Worm (Caenorhabditis elegans) whole organism, L4 larva: ENCODE measurements around the gene srxa-8.

Experiments
- F26F4.8 ChIP-seq: fragments of 200-800 bp; sonication (Bioruptor generic); conservative IDR thresholded peaks from 2 replicates; pipeline ENCODE4 v1.3.6; 2022; ENCODE audit warnings: missing genetic modification characterization, missing compliant biosample characterization
- F44E2.7 ChIP-seq: fragments of 200-800 bp; sonication (Bioruptor generic); IDR thresholded peaks from 2 replicates; pipeline ENCODE4 v2.1.2; 2022; ENCODE audit warnings: missing genetic modification characterization, missing compliant biosample characterization
- R02D3.7 ChIP-seq: fragments of 150-350 bp; sonication (generic microtip); optimal IDR thresholded peaks from 3 replicates; lab custom pipeline; 2014; ENCODE audit warnings: missing biosample characterization, missing genetic modification characterization
- Y105C5A.15 ChIP-seq: fragments of 200-800 bp; sonication (Bioruptor generic); IDR thresholded peaks from 2 replicates; pipeline ENCODE4 v1.3.6; 2022; ENCODE audit warnings: missing genetic modification characterization, missing compliant biosample characterization
- Y48G9A.11 ChIP-seq: fragments of 200-800 bp; sonication (Bioruptor generic); IDR thresholded peaks from 2 replicates; pipeline ENCODE4 v1.3.6; 2022; ENCODE audit warnings: missing genetic modification reagents, missing genetic modification characterization, missing compliant biosample characterization
- Y5F2A.4 ChIP-seq: fragments of 200-800 bp; sonication (Bioruptor generic); optimal IDR thresholded peaks from 2 replicates; lab custom pipeline; 2018; ENCODE audit warnings: mild to moderate bottlenecking, missing genetic modification characterization, missing compliant biosample characterization
- ZK337.2 ChIP-seq: fragments of 200-800 bp; sonication (Bioruptor generic); IDR thresholded peaks from 2 replicates; pipeline ENCODE4 v1.3.6; 2022; ENCODE audit warnings: missing genetic modification reagents, missing genetic modification characterization, missing compliant biosample characterization
- ZK546.5 ChIP-seq, 2 experiments: sonication (generic microtip); optimal IDR thresholded peaks; 2 replicates each; lab custom pipeline; 2017; ENCODE audit warnings: missing biosample characterization in 2 of 2, missing genetic modification characterization in 2 of 2
- aly-2 ChIP-seq: sonication (generic microtip); optimal IDR thresholded peaks from 2 replicates; lab custom pipeline; 2018; ENCODE audit warnings: missing biosample characterization, missing genetic modification characterization
- attf-4 ChIP-seq: sonication (generic microtip); optimal IDR thresholded peaks from 3 replicates; lab custom pipeline; 2017; ENCODE audit warnings: missing biosample characterization, missing genetic modification characterization
- ceh-20 ChIP-seq: fragments of 200-800 bp; sonication (Bioruptor generic); IDR thresholded peaks from 2 replicates; pipeline ENCODE4 v1.3.6; 2022; ENCODE audit warnings: missing genetic modification reagents, missing genetic modification characterization, missing compliant biosample characterization
- ceh-44 ChIP-seq: fragments of 200-800 bp; sonication (Bioruptor generic); IDR thresholded peaks from 2 replicates; pipeline ENCODE4 v1.3.6; 2022; ENCODE audit warnings: missing genetic modification reagents, missing genetic modification characterization, missing compliant biosample characterization
- ceh-62 ChIP-seq: sonication (generic microtip); optimal IDR thresholded peaks from 2 replicates; lab custom pipeline; 2017; ENCODE audit warnings: missing biosample characterization, missing genetic modification characterization
- daf-12 ChIP-seq: fragments of 150-350 bp; optimal IDR thresholded peaks from 2 replicates; lab custom pipeline; 2014; ENCODE audit warnings: missing biosample characterization, missing genetic modification reagents, missing genetic modification characterization
- daf-8 ChIP-seq: fragments of 200-800 bp; sonication (Bioruptor generic); IDR thresholded peaks from 2 replicates; pipeline ENCODE4 v1.3.6; 2022; ENCODE audit warnings: missing genetic modification characterization, missing compliant biosample characterization
- dmd-6 ChIP-seq: fragments of 200-800 bp; sonication (Bioruptor generic); IDR thresholded peaks from 2 replicates; pipeline ENCODE4 v1.3.6; 2022; ENCODE audit warnings: missing genetic modification reagents, missing genetic modification characterization, missing compliant biosample characterization
- dmd-9 ChIP-seq: fragments of 200-800 bp; sonication (Bioruptor generic); IDR thresholded peaks from 2 replicates; pipeline ENCODE4 v1.3.6; 2022; ENCODE audit warnings: missing genetic modification reagents, missing genetic modification characterization, missing compliant biosample characterization
- egl-43 ChIP-seq: fragments of 200-800 bp; sonication (Bioruptor generic); IDR thresholded peaks from 2 replicates; pipeline ENCODE4 v1.3.6; 2022; ENCODE audit warnings: missing genetic modification reagents, missing genetic modification characterization, missing compliant biosample characterization
- fkh-10 ChIP-seq: fragments of 150-350 bp; optimal IDR thresholded peaks from 2 replicates; lab custom pipeline; 2014; ENCODE audit warnings: missing biosample characterization, missing genetic modification reagents, missing genetic modification characterization
- hif-1 ChIP-seq, 2 experiments: sonication (generic microtip); optimal IDR thresholded peaks; 2 replicates each; lab custom pipeline; 2016 to 2017; ENCODE audit warnings: missing compliant biosample characterization in 2 of 2, missing genetic modification characterization in 2 of 2, missing genetic modification reagents in 2 of 2, missing genotype in 2 of 2, mild to moderate bottlenecking in 1 of 2
- hlh-11 ChIP-seq: fragments of 200-800 bp; sonication (Bioruptor generic); optimal IDR thresholded peaks from 2 replicates; lab custom pipeline; 2018; ENCODE audit warnings: mild to moderate bottlenecking, missing genetic modification characterization, missing compliant biosample characterization
- hlh-30 ChIP-seq: sonication (generic microtip); optimal IDR thresholded peaks from 2 replicates; lab custom pipeline; 2017; ENCODE audit warnings: antibody characterized with exemption, mild to moderate bottlenecking, missing genetic modification characterization, missing compliant biosample characterization; ENCODE audit not compliant: insufficient read depth
- jun-1 ChIP-seq: fragments of 150-350 bp; optimal IDR thresholded peaks from 2 replicates; lab custom pipeline; 2014; ENCODE audit warnings: missing biosample characterization, missing genetic modification reagents, missing genetic modification characterization
- lim-7 ChIP-seq: fragments of 200-800 bp; sonication (Bioruptor generic); IDR thresholded peaks from 2 replicates; pipeline ENCODE4 v1.3.6; 2022; ENCODE audit warnings: missing genetic modification characterization, missing compliant biosample characterization
- lin-15B ChIP-seq: fragments of 150-350 bp; sonication (generic microtip); optimal IDR thresholded peaks from 3 replicates; lab custom pipeline; 2014; ENCODE audit warnings: missing biosample characterization, missing genetic modification characterization
- lin-29 ChIP-seq: fragments of 200-800 bp; sonication (Bioruptor generic); IDR thresholded peaks from 2 replicates; pipeline ENCODE4 v1.3.6; 2022; ENCODE audit warnings: missing genetic modification reagents, missing genetic modification characterization, missing compliant biosample characterization
- lin-38 ChIP-seq: fragments of 200-800 bp; sonication (Bioruptor generic); IDR thresholded peaks from 2 replicates; pipeline ENCODE4 v1.3.6; 2022; ENCODE audit warnings: missing genetic modification reagents, missing genetic modification characterization, missing compliant biosample characterization
- lin-39 ChIP-seq: fragments of 150-350 bp; optimal IDR thresholded peaks from 2 replicates; lab custom pipeline; 2014; ENCODE audit warnings: missing biosample characterization, missing genetic modification reagents, missing genetic modification characterization
- lir-3 ChIP-seq: sonication (generic microtip); optimal IDR thresholded peaks from 2 replicates; lab custom pipeline; 2016; ENCODE audit warnings: mild to moderate bottlenecking, missing genetic modification characterization, missing compliant biosample characterization
- madf-5 ChIP-seq, 2 experiments: fragments of 200-800 bp; sonication (Bioruptor generic); IDR thresholded peaks; 2 replicates each; pipeline ENCODE4 v1.3.6; 2022; ENCODE audit warnings: missing compliant biosample characterization in 2 of 2, missing genetic modification characterization in 2 of 2
- mdl-1 ChIP-seq, 2 experiments: fragments of 150-350 bp in 1 of 2; sonication (generic microtip) in 1 of 2; optimal IDR thresholded peaks; 2 replicates each; lab custom pipeline; 2014 to 2017; ENCODE audit warnings: missing biosample characterization in 2 of 2, missing genetic modification characterization in 2 of 2
- mdt-29 ChIP-seq: fragments of 200-800 bp; sonication (Bioruptor generic); IDR thresholded peaks from 2 replicates; pipeline ENCODE4 v1.3.6; 2022; ENCODE audit warnings: missing genetic modification reagents, missing genetic modification characterization, missing compliant biosample characterization
- nhr-10 ChIP-seq: fragments of 150-350 bp; optimal IDR thresholded peaks from 2 replicates; lab custom pipeline; 2014; ENCODE audit warnings: missing biosample characterization, missing genetic modification characterization
- nhr-11 ChIP-seq: fragments of 150-350 bp; optimal IDR thresholded peaks from 2 replicates; lab custom pipeline; 2014; ENCODE audit warnings: missing biosample characterization, missing genetic modification characterization
- nhr-111 ChIP-seq: fragments of 200-800 bp; sonication (Bioruptor generic); optimal IDR thresholded peaks from 2 replicates; lab custom pipeline; 2018; ENCODE audit warnings: mild to moderate bottlenecking, missing genetic modification characterization, missing compliant biosample characterization
- nhr-237 ChIP-seq: sonication (generic microtip); optimal IDR thresholded peaks from 2 replicates; lab custom pipeline; 2017; ENCODE audit warnings: missing biosample characterization, missing genetic modification characterization
- nhr-28 ChIP-seq: fragments of 150-350 bp; optimal IDR thresholded peaks from 2 replicates; lab custom pipeline; 2014; ENCODE audit warnings: missing biosample characterization, missing genetic modification characterization
- nhr-48 ChIP-seq: sonication (generic microtip); optimal IDR thresholded peaks from 2 replicates; lab custom pipeline; 2016; ENCODE audit warnings: mild to moderate bottlenecking, missing genetic modification characterization, missing compliant biosample characterization
- nhr-76 ChIP-seq: fragments of 150-350 bp; optimal IDR thresholded peaks from 2 replicates; lab custom pipeline; 2014; ENCODE audit warnings: missing biosample characterization, missing genetic modification characterization
- php-3 ChIP-seq: fragments of 200-800 bp; sonication (Bioruptor generic); IDR thresholded peaks from 2 replicates; pipeline ENCODE4 v1.3.6; 2022; ENCODE audit warnings: missing genetic modification reagents, missing genetic modification characterization, missing compliant biosample characterization
- pqm-1 ChIP-seq: sonication (generic microtip); optimal IDR thresholded peaks from 2 replicates; lab custom pipeline; 2017; ENCODE audit warnings: missing biosample characterization, missing genetic modification characterization
- sdz-12 ChIP-seq: fragments of 200-800 bp; sonication (Bioruptor generic); optimal IDR thresholded peaks from 2 replicates; lab custom pipeline; 2018; ENCODE audit warnings: mild to moderate bottlenecking, missing genetic modification characterization, missing compliant biosample characterization
- skn-1 ChIP-seq: fragments of 150-350 bp; optimal IDR thresholded peaks from 2 replicates; lab custom pipeline; 2014; ENCODE audit warnings: missing biosample characterization, missing genetic modification characterization
- snpc-1.2 ChIP-seq: fragments of 200-800 bp; sonication (Bioruptor generic); IDR thresholded peaks from 2 replicates; pipeline ENCODE4 v1.3.6; 2022; ENCODE audit warnings: missing genetic modification reagents, missing genetic modification characterization, missing compliant biosample characterization
- snpc-4 ChIP-seq: fragments of 150-350 bp; optimal IDR thresholded peaks from 2 replicates; lab custom pipeline; 2014; ENCODE audit warnings: missing biosample characterization, missing genetic modification characterization
- spr-1 ChIP-seq: sonication (generic microtip); optimal IDR thresholded peaks from 2 replicates; lab custom pipeline; 2016; ENCODE audit warnings: mild to moderate bottlenecking, missing genetic modification characterization, missing compliant biosample characterization
- unc-62 ChIP-seq, 3 experiments: fragments of 150-350 bp in 1 of 3; sonication (generic microtip); optimal IDR thresholded peaks in 2 of 3; peaks in 1 of 3; 1 replicate in 1 of 3; 2 replicates in 2 of 3; lab custom pipeline; 2014 to 2017; ENCODE audit warnings: missing biosample characterization in 3 of 3, missing genetic modification characterization in 3 of 3, missing genetic modification reagents in 3 of 3, missing genotype in 1 of 3
- vab-7 ChIP-seq: fragments of 200-800 bp; sonication (Bioruptor generic); IDR thresholded peaks from 2 replicates; pipeline ENCODE4 v1.3.6; 2022; ENCODE audit warnings: missing genetic modification reagents, missing genetic modification characterization, missing compliant biosample characterization
- zag-1 ChIP-seq: fragments of 150-350 bp; optimal IDR thresholded peaks from 2 replicates; lab custom pipeline; 2014; ENCODE audit warnings: missing biosample characterization, missing genetic modification characterization
- zfp-3 ChIP-seq: fragments of 200-800 bp; sonication (Bioruptor generic); conservative IDR thresholded peaks from 2 replicates; pipeline ENCODE4 v1.3.6; 2022; ENCODE audit warnings: missing genetic modification reagents, missing genetic modification characterization, missing compliant biosample characterization
- zip-2 ChIP-seq: fragments of 150-350 bp; optimal IDR thresholded peaks from 2 replicates; lab custom pipeline; 2014; ENCODE audit warnings: missing biosample characterization, missing genetic modification characterization
- ztf-11 ChIP-seq: fragments of 150-350 bp; optimal IDR thresholded peaks from 2 replicates; lab custom pipeline; 2014; ENCODE audit warnings: missing biosample characterization, missing genetic modification characterization
- ztf-7 ChIP-seq: fragments of 150-350 bp; optimal IDR thresholded peaks from 2 replicates; lab custom pipeline; 2014; ENCODE audit warnings: missing biosample characterization, missing genetic modification characterization

Gene srxa-8

ce11 chrX:13328868-13329267 lies 20.2 kb upstream of the srxa-8 start (continued):
- TF ChIP-seq zip-2 (tag; lab: Kevin White, UChicago) (no peak), lim-7 (GFP tag; lab: Robert Waterston, UW) (no peak), daf-8 (no peak), ceh-62 (tag; lab: Kevin White, UChicago) (no peak), nhr-28 (tag; lab: Kevin White, UChicago) (peak; percentile 92), zag-1 (tag; lab: Kevin White, UChicago) (no peak), nhr-237 (no peak), ztf-7 (tag; lab: Kevin White, UChicago) (peak; percentile 34), ZK546.5 (tag; optimal IDR thresholded peaks at IDR 0.05; lab: Kevin White, UChicago) (no peak), vab-7 (GFP tag; lab: Robert Waterston, UW) (no peak), nhr-10 (tag; lab: Kevin White, UChicago) (peak; percentile 46), mdl-1 (tag; optimal IDR thresholded peaks at IDR 0.05; lab: Kevin White, UChicago) (peak; percentile 43 to 89), spr-1 (no peak), Y5F2A.4 (GFP tag; lab: Kevin White, UChicago) (no peak), attf-4 (tag; lab: Kevin White, UChicago) (no peak), lir-3 (tag; lab: Kevin White, UChicago) (no peak), aly-2 (tag; lab: Kevin White, UChicago) (no peak), zfp-3 (GFP tag; lab: Robert Waterston, UW) (no peak), dmd-9 (GFP tag; lab: Robert Waterston, UW) (no peak), ceh-44 (GFP tag; lab: Robert Waterston, UW) (no peak), nhr-76 (no peak), madf-5 (GFP tag; IDR thresholded peaks at IDR 0.05; lab: Robert Waterston, UW) (no peak), lin-29 (GFP tag; lab: Robert Waterston, UW) (no peak), snpc-4 (no peak), nhr-11 (tag; lab: Kevin White, UChicago) (peak; percentile 87), php-3 (GFP tag; lab: Robert Waterston, UW) (peak; percentile 73), hif-1 (tag; optimal IDR thresholded peaks at IDR 0.05; lab: Kevin White, UChicago) (peak in 1 of 2 experiments; percentile 65), lin-38 (peak; percentile 81), fkh-10 (GFP tag; lab: Kevin White, UChicago) (no peak), unc-62 (GFP tag; optimal IDR thresholded peaks at IDR 0.05 in 1 of 2; lab: Kevin White, UChicago) (peak in 1 of 2 experiments; percentile 99), unc-62 (tag; optimal IDR thresholded peaks at IDR 0.05; lab: Kevin White, UChicago) (no peak), Y105C5A.15 (no peak), hlh-30 (tag; lab: Kevin White, UChicago) (peak; percentile 96), snpc-1.2 (no peak), dmd-6 (GFP tag; lab: Robert Waterston, UW) (peak; percentile 86), F44E2.7 (GFP tag; lab: Robert Waterston, UW) (no peak), hlh-11 (tag; lab: Kevin White, UChicago) (peak; percentile 92), ZK337.2 (GFP tag; lab: Robert Waterston, UW) (no peak), ceh-20 (GFP tag; lab: Robert Waterston, UW) (peak; percentile 72), lin-39 (tag; lab: Kevin White, UChicago) (peak; percentile 37), pqm-1 (peak; percentile 11), sdz-12 (GFP tag; lab: Kevin White, UChicago) (no peak), egl-43 (GFP tag; lab: Robert Waterston, UW) (no peak), jun-1 (tag; lab: Kevin White, UChicago) (no peak), F26F4.8 (GFP tag; lab: Robert Waterston, UW) (no peak), nhr-48 (tag; lab: Kevin White, UChicago) (peak; percentile 60), daf-12 (tag; lab: Kevin White, UChicago) (no peak), Y48G9A.11 (GFP tag; lab: Robert Waterston, UW) (no peak), nhr-111 (GFP tag; lab: Kevin White, UChicago) (no peak), R02D3.7 (no peak), mdt-29 (no peak), ztf-11 (tag; lab: Kevin White, UChicago) (no peak), lin-15B (tag; lab: Kevin White, UChicago) (no peak), skn-1 (no peak)
